Worm (Caenorhabditis elegans) whole organism, L1 larva: Measurements from ENCODE around the gene C35A11.4.

Experiments
- C04F5.9 ChIP-seq: sonication (generic microtip); optimal IDR thresholded peaks from 2 replicates; lab custom pipeline; 2016; ENCODE audit warnings: missing genetic modification characterization, missing compliant biosample characterization
- ama-1 ChIP-seq: fragments of 150-350 bp; optimal IDR thresholded peaks from 2 replicates; lab custom pipeline; 2014
- ceh-82 ChIP-seq, 3 experiments: fragments of 150-350 bp in 1 of 3; sonication (generic microtip) in 2 of 3; optimal IDR thresholded peaks; 2 replicates each; lab custom pipeline; 2014 to 2017; ENCODE audit warnings: missing biosample characterization in 3 of 3, missing genetic modification characterization in 3 of 3
- ces-1 ChIP-seq: fragments of 150-350 bp; optimal IDR thresholded peaks from 2 replicates; lab custom pipeline; 2014; ENCODE audit warnings: missing biosample characterization, missing genetic modification reagents, missing genetic modification characterization
- lin-39 ChIP-seq: fragments of 150-350 bp; optimal IDR thresholded peaks from 2 replicates; lab custom pipeline; 2014; ENCODE audit warnings: missing biosample characterization, missing genetic modification reagents, missing genetic modification characterization
- nhr-11 ChIP-seq: fragments of 150-350 bp; optimal IDR thresholded peaks from 2 replicates; lab custom pipeline; 2014; ENCODE audit warnings: missing biosample characterization, missing genetic modification characterization
- snu-23 ChIP-seq: sonication (generic microtip); optimal IDR thresholded peaks from 2 replicates; lab custom pipeline; 2016; ENCODE audit warnings: missing genetic modification characterization, missing compliant biosample characterization
- sup-37 ChIP-seq: fragments of 200-800 bp; sonication (Bioruptor generic); optimal IDR thresholded peaks from 2 replicates; lab custom pipeline; 2018; ENCODE audit warnings: mild to moderate bottlenecking, missing genetic modification characterization, missing compliant biosample characterization
- unc-86 ChIP-seq: sonication (generic microtip); optimal IDR thresholded peaks from 2 replicates; lab custom pipeline; 2016; ENCODE audit warnings: missing genetic modification characterization, missing compliant biosample characterization
- ztf-11 ChIP-seq, 2 experiments: sonication (generic microtip); optimal IDR thresholded peaks; 2 replicates each; lab custom pipeline; 2016 to 2017; ENCODE audit warnings: missing genetic modification characterization in 2 of 2, missing biosample characterization in 1 of 2, missing compliant biosample characterization in 1 of 2

DNA sequence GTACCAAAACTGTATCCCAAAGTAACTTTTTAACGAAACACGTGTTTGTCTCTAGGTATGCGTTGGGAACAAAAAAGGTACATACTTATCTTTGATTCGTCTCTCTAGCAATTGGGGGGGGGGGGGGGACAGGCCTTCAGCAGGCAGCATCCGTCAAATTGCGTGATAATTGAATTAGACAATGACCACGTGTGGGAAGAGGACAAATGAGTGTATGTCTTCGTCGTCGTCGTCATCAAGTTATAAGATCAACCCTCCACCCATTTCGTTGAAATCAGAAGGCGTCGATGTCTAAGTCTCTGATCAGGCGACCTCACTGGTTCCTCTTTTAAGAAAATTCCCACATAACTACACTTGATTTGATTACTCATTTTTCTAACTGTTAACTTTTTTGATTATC is 17.7 kb upstream of the C35A11.4 start, which contains the start of gene F08F3.4:
- TF ChIP-seq ama-1 (lab: Kevin White, UChicago) (no peak), ces-1 (no peak), nhr-11 (no peak), unc-86 (tag; lab: Kevin White, UChicago) (no peak), C04F5.9 (tag; lab: Kevin White, UChicago) (no peak), sup-37 (GFP tag; lab: Kevin White, UChicago) (no peak), ceh-82 (tag; optimal IDR thresholded peaks at IDR 0.05; lab: Kevin White, UChicago) (no peak), snu-23 (GFP tag; lab: Kevin White, UChicago) (no peak), ztf-11 (tag; optimal IDR thresholded peaks at IDR 0.05; lab: Kevin White, UChicago) (no peak), lin-39 (tag; lab: Kevin White, UChicago) (no peak)
